Fruit fly (Drosophila melanogaster): ENCODE data around the gene Rcd7.

dm6 chr3L:19495991-19496588 lies 48.8 kb upstream of the Rcd7 start:
- TF ChIP-seq CG8478 (optimal IDR thresholded peaks at IDR 0.05) (no peak), CTCF (optimal IDR thresholded peaks at IDR 0.05) (no peak)

All from S2 (cell line).